Fruit fly (Drosophila melanogaster): Measurements from ENCODE around the gene CG10428.

Gene CG10428

DNA sequence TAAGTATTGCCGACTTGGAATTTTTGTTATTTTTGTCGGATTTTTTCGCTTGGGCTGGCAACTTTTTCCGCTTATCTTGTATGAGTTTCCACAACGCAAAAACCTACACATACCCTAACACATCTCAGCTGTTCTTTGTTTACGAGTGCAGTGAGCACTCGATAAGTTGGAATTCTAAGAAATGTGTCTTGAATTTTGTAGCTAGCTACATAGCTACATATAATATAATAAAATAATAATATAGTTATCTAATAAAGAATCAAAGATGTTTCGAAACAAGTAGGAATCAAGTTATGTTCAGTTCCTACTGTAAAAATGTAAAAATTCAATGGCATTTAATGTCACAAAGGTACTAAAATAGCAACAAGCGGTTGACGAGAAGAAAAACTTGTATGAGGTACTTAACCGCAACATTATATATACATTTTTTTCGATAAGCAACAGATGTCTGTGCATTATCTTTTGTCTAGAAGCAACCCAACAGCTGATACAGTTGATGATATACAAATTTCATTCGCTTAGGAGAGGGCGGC, 8.5 kb downstream of the CG10428 start, which contains the start of gene Bhmt (continued):
- TF ChIP-seq CG1602 (GFP tag; optimal IDR thresholded peaks at IDR 0.05) (peak; percentile 20), scrt (GFP tag; optimal IDR thresholded peaks at IDR 0.05) (peak; percentile 66), TFAM (GFP tag; optimal IDR thresholded peaks at IDR 0.05) (no peak), Adf1 (GFP tag; IDR thresholded peaks at IDR 0.05) (peak; percentile 52; the same call in 1 of the 2 replicates), ATbp (GFP tag; optimal IDR thresholded peaks at IDR 0.05) (peak; percentile 17), NfI (GFP tag; optimal IDR thresholded peaks at IDR 0.05) (peak; percentile 70), Ets65A (GFP tag) (peak; percentile 44), CG12155 (GFP tag; optimal IDR thresholded peaks at IDR 0.05) (peak; percentile 34), CG12391 (tag; optimal IDR thresholded peaks at IDR 0.05) (peak; percentile 65), CG14667 (GFP tag; IDR thresholded peaks at IDR 0.05) (peak; percentile 56), bowl (GFP tag; IDR thresholded peaks at IDR 0.05) (peak; percentile 50; the same call in 1 of the 2 replicates), CG12659 (GFP tag; optimal IDR thresholded peaks at IDR 0.05) (peak; percentile 69), CG9609 (GFP tag; optimal IDR thresholded peaks at IDR 0.05) (no peak), Asciz (GFP tag; optimal IDR thresholded peaks at IDR 0.05) (peak; percentile 34), CG6854 (GFP tag; optimal IDR thresholded peaks at IDR 0.05) (peak; percentile 59), klu (GFP tag; IDR thresholded peaks at IDR 0.05) (no peak), croc (GFP tag; conservative IDR thresholded peaks at IDR 0.05) (peak; percentile 30; the same call in 2 of the 3 replicates)

DNA sequence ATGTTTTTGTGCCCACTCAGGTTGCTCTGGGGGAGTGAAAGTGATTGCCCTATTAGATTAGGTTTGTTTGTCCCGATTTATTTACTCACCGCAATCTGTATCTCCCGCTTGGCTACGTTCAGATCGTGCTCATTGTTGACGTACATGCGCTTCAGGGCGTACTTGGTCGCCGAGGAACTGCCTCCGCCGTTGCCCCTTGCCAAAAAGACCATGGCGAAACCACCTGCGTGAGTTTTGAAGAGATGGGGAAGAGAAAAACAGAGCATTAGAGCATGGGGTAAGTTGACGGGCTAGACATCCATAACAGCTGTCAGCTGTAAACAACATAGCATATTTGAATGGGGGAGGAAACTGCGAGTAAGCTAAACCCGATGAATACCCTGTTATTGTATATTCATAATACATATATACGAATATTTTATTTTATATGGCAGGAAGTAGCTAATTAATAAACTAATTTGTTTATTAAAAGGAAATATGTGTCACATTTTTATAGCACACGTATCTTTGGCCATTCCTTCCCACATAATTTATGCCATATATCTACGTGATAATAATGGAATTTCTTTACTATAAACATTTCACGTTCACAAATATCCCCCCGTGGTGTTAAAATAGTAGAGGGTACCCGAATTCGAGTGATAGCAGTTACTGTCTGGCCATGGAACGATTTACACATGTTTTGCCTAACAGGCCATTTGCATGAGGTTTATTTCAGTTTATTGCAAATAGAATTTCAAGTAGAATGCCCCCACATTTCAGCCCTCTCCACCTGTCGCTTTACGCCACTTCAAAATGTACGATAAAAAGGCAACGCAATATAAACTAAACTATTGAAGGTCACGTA, 16.9 kb downstream of the CG10428 start:
- TF ChIP-seq Ssrp (tag; optimal IDR thresholded peaks at IDR 0.05) (no peak), CG34224 (GFP tag; IDR thresholded peaks at IDR 0.05; ENCODE audit: partially characterized antibody) (no peak), Hr78 (GFP tag; optimal IDR thresholded peaks at IDR 0.05) (no peak), CG11247 (GFP tag; IDR thresholded peaks at IDR 0.05) (no peak), gce (GFP tag; IDR thresholded peaks at IDR 0.05) (no peak), CG8944 (GFP tag; optimal IDR thresholded peaks at IDR 0.05) (no peak), CG4854 (GFP tag; optimal IDR thresholded peaks at IDR 0.05) (no peak), ems (GFP tag; optimal IDR thresholded peaks at IDR 0.05) (no peak), CG15696 (tag; optimal IDR thresholded peaks at IDR 0.05) (no peak), CG6791 (GFP tag; IDR thresholded peaks at IDR 0.05; ENCODE audit: partially characterized antibody) (no peak), pan (optimal IDR thresholded peaks at IDR 0.05) (peak in 1 of 2 experiments; percentile 16), pan (GFP tag; optimal IDR thresholded peaks at IDR 0.05 in 1 of 2, IDR thresholded peaks at IDR 0.05 in 1 of 2) (peak in 1 of 2 experiments; percentile 10), Scr (GFP tag; IDR thresholded peaks at IDR 0.05; ENCODE audit: partially characterized antibody) (no peak), ara (GFP tag; IDR thresholded peaks at IDR 0.05) (0 out of 2 replicates have a peak, but pooled peaks have one; percentile 25), CG12769 (tag; optimal IDR thresholded peaks at IDR 0.05) (peak; percentile 51), knrl (GFP tag; IDR thresholded peaks at IDR 0.05; ENCODE audit: partially characterized antibody) (no peak), oc (tag; optimal IDR thresholded peaks at IDR 0.05) (no peak), ftz-f1 (GFP tag; optimal IDR thresholded peaks at IDR 0.05) (no peak), CG9215 (GFP tag; IDR thresholded peaks at IDR 0.05) (peak; percentile 5; the same call in 1 of the 2 replicates), GATAe (GFP tag; conservative IDR thresholded peaks at IDR 0.05) (no peak), hbn (GFP tag; IDR thresholded peaks at IDR 0.05; ENCODE audit: partially characterized antibody) (no peak), kah (GFP tag; optimal IDR thresholded peaks at IDR 0.05) (peak; percentile 75), chm (GFP tag; IDR thresholded peaks at IDR 0.05) (peak; percentile 22; the same call in 1 of the 2 replicates), MTF-1 (GFP tag; optimal IDR thresholded peaks at IDR 0.05; ENCODE audit: borderline replicate concordance) (no peak), gem (tag; optimal IDR thresholded peaks at IDR 0.05) (peak; percentile 64), CTCF (GFP tag; optimal IDR thresholded peaks at IDR 0.05) (no peak), CG11456 (GFP tag; IDR thresholded peaks at IDR 0.05) (no peak), CG14965 (GFP tag; optimal IDR thresholded peaks at IDR 0.05; ENCODE audit: borderline replicate concordance) (no peak), H2.0 (GFP tag; IDR thresholded peaks at IDR 0.05) (no peak), CG12391 (tag; optimal IDR thresholded peaks at IDR 0.05) (no peak), nerfin-1 (tag; optimal IDR thresholded peaks at IDR 0.05) (peak; percentile 6), ash1 (GFP tag; optimal IDR thresholded peaks at IDR 0.05) (no peak)
